Fruit fly (Drosophila melanogaster): Measurements from ENCODE around the gene mAChR-B.
A peak's percentile ranks its signal among the peaks of the same experiment; 100 is the strongest.

DNA sequence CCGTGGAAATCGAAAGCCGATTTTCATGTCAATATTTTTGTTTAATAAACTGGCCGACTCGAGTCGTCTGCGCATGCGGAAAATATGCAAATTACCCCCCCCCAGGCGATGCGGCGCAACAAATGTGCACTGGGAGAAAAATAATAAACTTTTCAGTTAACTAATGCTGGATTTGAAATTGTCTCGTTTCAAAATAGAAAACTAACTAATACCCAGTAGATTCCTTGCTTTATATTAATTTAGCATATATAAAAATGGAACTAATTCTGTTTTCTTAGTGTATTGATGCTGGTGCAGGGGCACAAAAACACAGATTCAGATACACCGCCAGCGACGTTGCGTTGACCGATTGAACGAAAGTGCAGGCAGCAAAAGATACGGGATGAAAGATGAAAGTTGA is 21.2 kb upstream of the mAChR-B start:
- TF ChIP-seq Myc (optimal IDR thresholded peaks at IDR 0.05): no peak
- no peak for TF ChIP-seq Abd-B (GFP tag; optimal IDR thresholded peaks at IDR 0.05)
- TF ChIP-seq woc (GFP tag; optimal IDR thresholded peaks at IDR 0.05): no peak
- TF ChIP-seq h (GFP tag; optimal IDR thresholded peaks at IDR 0.05): peak; percentile 23
- no peak for TF ChIP-seq usp (GFP tag; optimal IDR thresholded peaks at IDR 0.05)
- TF ChIP-seq dmrt93B (GFP tag; optimal IDR thresholded peaks at IDR 0.05): no peak
- no peak for TF ChIP-seq OdsH (GFP tag; optimal IDR thresholded peaks at IDR 0.05)
- no peak for TF ChIP-seq pan (optimal IDR thresholded peaks at IDR 0.05)

Data from whole organism, wandering third instar larva.